Fruit fly (Drosophila melanogaster) whole organism, embryonic: ENCODE results near the gene CG31219.

Experiments
- Asciz ChIP-seq: fragments of 200-800 bp; sonication (Bioruptor generic); optimal IDR thresholded peaks from 2 replicates; lab custom pipeline; 2017; ENCODE audit warnings: missing biosample characterization, mild to moderate bottlenecking, missing genetic modification characterization, missing genetic modification reagents
- Awh ChIP-seq: fragments of 200-800 bp; sonication (Bioruptor generic); IDR thresholded peaks from 2 replicates; pipeline ENCODE4, ENCODE4 v1.3.6; 2022; ENCODE audit warnings: missing biosample characterization, missing genetic modification characterization
- Blimp-1 ChIP-seq: fragments of 200-800 bp; sonication (Bioruptor generic); optimal IDR thresholded peaks from 3 replicates; lab custom pipeline; 2018; ENCODE audit warnings: missing biosample characterization, missing genetic modification characterization, mild to moderate bottlenecking, moderate library complexity, missing genetic modification reagents
- CG10147 ChIP-seq: fragments of 200-800 bp; sonication (Bioruptor generic); optimal IDR thresholded peaks from 2 replicates; lab custom pipeline; 2019; ENCODE audit warnings: missing biosample characterization, mild to moderate bottlenecking, missing genetic modification characterization, moderate library complexity
- CG10274 ChIP-seq: fragments of 200-800 bp; sonication (Bioruptor generic); optimal IDR thresholded peaks from 3 replicates; lab custom pipeline; 2017; ENCODE audit warnings: missing biosample characterization, mild to moderate bottlenecking, missing genetic modification characterization
- CG10543 ChIP-seq: fragments of 200-800 bp; sonication (Bioruptor generic); optimal IDR thresholded peaks from 3 replicates; lab custom pipeline; 2017; ENCODE audit warnings: missing biosample characterization, mild to moderate bottlenecking, missing genetic modification characterization, moderate library complexity
- CG12219 ChIP-seq: fragments of 200-800 bp; sonication (Bioruptor generic); optimal IDR thresholded peaks from 3 replicates; lab custom pipeline; 2018; ENCODE audit warnings: missing biosample characterization, mild to moderate bottlenecking, missing genetic modification characterization
- CG14441 ChIP-seq: fragments of 200-800 bp; sonication (Bioruptor generic); IDR thresholded peaks from 2 replicates; pipeline ENCODE4 v1.3.6; 2022; ENCODE audit warnings: missing biosample characterization, missing genetic modification characterization
- CG1529 ChIP-seq: fragments of 200-800 bp; sonication (Bioruptor generic); optimal IDR thresholded peaks from 3 replicates; lab custom pipeline; 2018; ENCODE audit warnings: missing biosample characterization, missing genetic modification characterization
- CG16779 ChIP-seq: fragments of 200-800 bp; sonication (Bioruptor generic); IDR thresholded peaks from 2 replicates; pipeline ENCODE4 v1.3.6; 2022; ENCODE audit warnings: missing biosample characterization, missing genetic modification characterization
- CG17359 ChIP-seq: fragments of 200-800 bp; sonication (Bioruptor generic); optimal IDR thresholded peaks from 3 replicates; lab custom pipeline; 2018; ENCODE audit warnings: missing biosample characterization, mild to moderate bottlenecking, missing genetic modification characterization, moderate library complexity
- CG17568 ChIP-seq: fragments of 200-800 bp; sonication (Bioruptor generic); optimal IDR thresholded peaks from 2 replicates; lab custom pipeline; 2018; ENCODE audit warnings: missing biosample characterization, mild to moderate bottlenecking, missing genetic modification characterization, moderate library complexity
- CG17802 ChIP-seq: fragments of 200-800 bp; sonication (Bioruptor generic); optimal IDR thresholded peaks from 2 replicates; lab custom pipeline; 2018; ENCODE audit warnings: missing biosample characterization, mild to moderate bottlenecking, missing genetic modification characterization, moderate library complexity
- CG2875 ChIP-seq: fragments of 200-800 bp; sonication (Bioruptor generic); optimal IDR thresholded peaks from 2 replicates; lab custom pipeline; 2017; ENCODE audit warnings: missing biosample characterization, mild to moderate bottlenecking, missing genetic modification characterization, missing genetic modification reagents
- CG31365 ChIP-seq: fragments of 200-800 bp; sonication (Bioruptor generic); optimal IDR thresholded peaks from 2 replicates; lab custom pipeline; 2018; ENCODE audit warnings: missing biosample characterization, mild to moderate bottlenecking, missing genetic modification characterization
- CG34224 ChIP-seq: fragments of 200-800 bp; sonication (Bioruptor generic); IDR thresholded peaks from 3 replicates; pipeline ENCODE4 v1.3.6; 2022; ENCODE audit warnings: missing biosample characterization, missing genetic modification characterization; ENCODE audit not compliant: partially characterized antibody
- CG5180 ChIP-seq: fragments of 200-800 bp; sonication (Bioruptor generic); optimal IDR thresholded peaks from 3 replicates; lab custom pipeline; 2017; ENCODE audit warnings: missing biosample characterization, missing genetic modification characterization, mild to moderate bottlenecking, moderate library complexity, missing genetic modification reagents
- CG5953 ChIP-seq: fragments of 200-800 bp; sonication (Bioruptor generic); IDR thresholded peaks from 2 replicates; pipeline ENCODE4 v1.3.6; 2022; ENCODE audit warnings: missing biosample characterization, missing genetic modification characterization
- CG6683 ChIP-seq: fragments of 200-800 bp; sonication (Bioruptor generic); optimal IDR thresholded peaks from 2 replicates; lab custom pipeline; 2017; ENCODE audit warnings: missing biosample characterization, mild to moderate bottlenecking, missing genetic modification characterization, missing genetic modification reagents
- CG8359 ChIP-seq: fragments of 200-800 bp; sonication (Bioruptor generic); optimal IDR thresholded peaks from 2 replicates; lab custom pipeline; 2017; ENCODE audit warnings: missing biosample characterization, mild to moderate bottlenecking, missing genetic modification characterization, borderline replicate concordance
- CG8765 ChIP-seq: fragments of 200-800 bp; sonication (Bioruptor generic); IDR thresholded peaks from 2 replicates; pipeline ENCODE4 v1.3.6; 2022; ENCODE audit warnings: missing biosample characterization, missing genetic modification characterization
- CkIIα-i1 ChIP-seq: fragments of 200-800 bp; sonication (Bioruptor generic); IDR thresholded peaks from 2 replicates; pipeline ENCODE4 v1.3.6; 2022; ENCODE audit warnings: missing biosample characterization, missing genetic modification characterization
- Dref ChIP-seq: fragments of 200-800 bp; sonication (Bioruptor generic); IDR thresholded peaks from 2 replicates; pipeline ENCODE4 v1.3.6; 2022; ENCODE audit warnings: missing biosample characterization, missing genetic modification characterization
- Eip74EF ChIP-seq, 2 experiments: fragments of 200-800 bp in 1 of 2; fragments of >200 bp in 1 of 2; sonication (Bioruptor generic) in 1 of 2; optimal IDR thresholded peaks; 2 replicates each; lab custom pipeline; 2017 to 2019; ENCODE audit warnings: missing biosample characterization in 2 of 2, missing genetic modification characterization in 2 of 2, mild to moderate bottlenecking in 1 of 2, moderate library complexity in 1 of 2
- HHEX ChIP-seq: fragments of 200-800 bp; sonication (Bioruptor generic); optimal IDR thresholded peaks from 3 replicates; lab custom pipeline; 2017; ENCODE audit warnings: missing biosample characterization, mild to moderate bottlenecking, missing genetic modification characterization, missing genetic modification reagents
- HLH3B ChIP-seq: fragments of 200-800 bp; sonication (Bioruptor generic); IDR thresholded peaks from 2 replicates; pipeline ENCODE4 v1.3.6; 2022; ENCODE audit warnings: missing biosample characterization, missing genetic modification characterization
- Hr51 ChIP-seq, 2 experiments: fragments of 200-800 bp; sonication (Bioruptor generic); optimal IDR thresholded peaks; 2 replicates in 1 of 2; 3 replicates in 1 of 2; lab custom pipeline; 2016 to 2018; ENCODE audit warnings: missing biosample characterization in 2 of 2, missing genetic modification characterization in 2 of 2, mild to moderate bottlenecking in 1 of 2, moderate library complexity in 1 of 2
- Hsf ChIP-seq: fragments of 200-800 bp; sonication (Bioruptor generic); optimal IDR thresholded peaks from 3 replicates; lab custom pipeline; 2016; ENCODE audit warnings: missing biosample characterization, missing genetic modification characterization
- Neu2 ChIP-seq: fragments of 200-800 bp; sonication (Bioruptor generic); optimal IDR thresholded peaks from 3 replicates; lab custom pipeline; 2016; ENCODE audit warnings: missing biosample characterization, missing genetic modification characterization, borderline replicate concordance
- Rfx ChIP-seq: fragments of 200-800 bp; sonication (Bioruptor generic); IDR thresholded peaks from 2 replicates; pipeline ENCODE4 v1.3.6; 2022; ENCODE audit warnings: missing biosample characterization, missing genetic modification characterization
- Sox100B ChIP-seq: fragments of 200-800 bp; sonication (Bioruptor generic); optimal IDR thresholded peaks from 3 replicates; lab custom pipeline; 2018; ENCODE audit warnings: missing biosample characterization, mild to moderate bottlenecking, missing genetic modification characterization
- Sox102F ChIP-seq: fragments of 200-800 bp; sonication (Bioruptor generic); optimal IDR thresholded peaks from 2 replicates; lab custom pipeline; 2018; ENCODE audit warnings: missing biosample characterization, mild to moderate bottlenecking, missing genetic modification characterization, moderate library complexity
- Taf1 ChIP-seq: fragments of 200-800 bp; sonication (Bioruptor generic); IDR thresholded peaks from 2 replicates; pipeline ENCODE4 v1.3.6; 2022; ENCODE audit warnings: missing biosample characterization, missing genetic modification characterization
- bsh ChIP-seq, 2 experiments: fragments of 200-800 bp; sonication (Bioruptor generic); optimal IDR thresholded peaks; 2 replicates each; lab custom pipeline; 2017 to 2018; ENCODE audit warnings: mild to moderate bottlenecking in 2 of 2, missing biosample characterization in 2 of 2, missing genetic modification characterization in 2 of 2, moderate library complexity in 1 of 2
- chn ChIP-seq: fragments of 200-800 bp; sonication (Bioruptor generic); optimal IDR thresholded peaks from 2 replicates; lab custom pipeline; 2016; ENCODE audit warnings: missing biosample characterization, missing genetic modification characterization
- crc ChIP-seq: fragments of 200-800 bp; sonication (Bioruptor generic); optimal IDR thresholded peaks from 2 replicates; lab custom pipeline; 2016; ENCODE audit warnings: missing biosample characterization, missing genetic modification characterization
- croc ChIP-seq: fragments of 200-800 bp; sonication (Bioruptor generic); conservative IDR thresholded peaks from 3 replicates; pipeline ENCODE4 v1.3.6; 2022; ENCODE audit warnings: missing biosample characterization, missing genetic modification characterization
- emc ChIP-seq: fragments of 200-800 bp; sonication (Bioruptor generic); optimal IDR thresholded peaks from 2 replicates; lab custom pipeline; 2016; ENCODE audit warnings: missing biosample characterization, missing genetic modification characterization
- en ChIP-seq: fragments of 200-800 bp; sonication (Bioruptor generic); optimal IDR thresholded peaks from 2 replicates; lab custom pipeline; 2016; ENCODE audit warnings: missing biosample characterization, missing genetic modification characterization
- fd96Cb ChIP-seq: fragments of 200-800 bp; sonication (Bioruptor generic); optimal IDR thresholded peaks from 2 replicates; lab custom pipeline; 2018; ENCODE audit warnings: missing biosample characterization, mild to moderate bottlenecking, missing genetic modification characterization, moderate library complexity
- insv ChIP-seq, 2 experiments: fragments of 200-800 bp; sonication (Bioruptor generic); optimal IDR thresholded peaks; 3 replicates each; lab custom pipeline; 2016 to 2018; ENCODE audit warnings: missing biosample characterization in 2 of 2, missing genetic modification characterization in 2 of 2
- jigr1 ChIP-seq: fragments of 200-800 bp; sonication (Bioruptor generic); IDR thresholded peaks from 3 replicates; pipeline ENCODE4 v1.3.6; 2022; ENCODE audit warnings: missing biosample characterization, missing genetic modification characterization
- kah ChIP-seq: fragments of 200-800 bp; sonication (Bioruptor generic); optimal IDR thresholded peaks from 2 replicates; lab custom pipeline; 2018; ENCODE audit warnings: missing biosample characterization, mild to moderate bottlenecking, missing genetic modification characterization
- mld ChIP-seq: fragments of 200-800 bp; sonication (Bioruptor generic); IDR thresholded peaks from 3 replicates; pipeline ENCODE4 v1.3.6; 2022; ENCODE audit warnings: missing biosample characterization, missing genetic modification characterization; ENCODE audit not compliant: partially characterized antibody
- prd ChIP-seq, 3 experiments: fragments of >200 bp in 2 of 3; fragments of 200-800 bp in 1 of 3; sonication (Bioruptor generic) in 1 of 3; optimal IDR thresholded peaks in 2 of 3; IDR thresholded peaks in 1 of 3; 2 replicates in 2 of 3; 3 replicates in 1 of 3; pipeline versions ENCODE4 v1.3.6 to Lab custom; 2017 to 2022; ENCODE audit warnings: missing biosample characterization in 1 of 3, missing genetic modification characterization in 1 of 3
- sim ChIP-seq: fragments of 200-800 bp; sonication (Bioruptor generic); IDR thresholded peaks from 2 replicates; pipeline ENCODE4 v1.3.6; 2022; ENCODE audit warnings: missing biosample characterization, missing genetic modification characterization
- tll ChIP-seq, 2 experiments: fragments of 200-800 bp in 1 of 2; fragments of >200 bp in 1 of 2; sonication (Bioruptor generic) in 1 of 2; optimal IDR thresholded peaks; 2 replicates each; lab custom pipeline; 2017 to 2019; ENCODE audit warnings: missing biosample characterization in 2 of 2, missing genetic modification characterization in 2 of 2, mild to moderate bottlenecking in 1 of 2, moderate library complexity in 1 of 2
- usp ChIP-seq: fragments of >200 bp; optimal IDR thresholded peaks from 2 replicates; lab custom pipeline; 2017; ENCODE audit warnings: missing biosample characterization, missing genetic modification characterization
- zfh2 ChIP-seq: fragments of 200-800 bp; sonication (Bioruptor generic); optimal IDR thresholded peaks from 2 replicates; lab custom pipeline; 2016; ENCODE audit warnings: missing biosample characterization, missing genetic modification characterization

The CG31219 gene

DNA sequence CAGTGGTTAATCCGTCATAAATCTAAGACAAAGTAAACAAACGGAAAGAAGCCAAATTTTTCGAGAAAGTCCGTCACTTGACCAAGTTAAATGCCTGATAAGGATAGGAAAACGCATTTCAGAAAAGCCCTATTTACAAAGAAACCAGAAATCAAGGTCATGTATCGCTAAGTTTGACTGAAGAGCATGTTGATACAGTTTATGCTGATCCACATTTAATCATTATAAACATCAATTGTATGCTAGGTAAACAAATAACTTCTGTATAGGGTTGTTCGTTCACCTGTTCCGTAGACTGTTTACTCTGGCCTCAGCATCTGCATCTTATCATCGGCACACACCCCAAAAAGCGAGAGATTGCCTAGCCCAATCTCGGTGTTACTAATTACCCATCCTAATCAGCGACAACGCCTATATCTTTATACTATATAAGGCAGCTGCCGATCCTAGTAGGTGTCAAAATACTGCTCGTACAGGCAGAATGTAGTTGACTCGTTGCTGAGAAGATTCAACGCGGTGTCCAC is 37.8 kb upstream of the CG31219 start, which contains the start of gene CG16727 (continued):
- TF ChIP-seq Sox100B (peak; percentile 39), bsh (GFP tag; optimal IDR thresholded peaks at IDR 0.05; lab: Kevin White, UChicago) (no peak), CG10543 (GFP tag; lab: Kevin White, UChicago) (peak; percentile 54), CG8765 (GFP tag; lab: Robert Waterston, UW) (no peak), usp (GFP tag; lab: Kevin White, UChicago) (no peak), jigr1 (GFP tag; lab: Robert Waterston, UW) (no peak), CkIIα-i1 (no peak), Dref (GFP tag; lab: Robert Waterston, UW) (no peak), CG17359 (peak; percentile 36), Asciz (peak; percentile 20), fd96Cb (no peak), CG31365 (tag; lab: Kevin White, UChicago) (peak; percentile 15), Awh (GFP tag; lab: Robert Waterston, UW) (no peak), chn (GFP tag; lab: Kevin White, UChicago) (no peak), CG16779 (no peak), Neu2 (GFP tag; lab: Kevin White, UChicago) (no peak), CG6683 (GFP tag; lab: Kevin White, UChicago) (no peak), CG10274 (GFP tag; lab: Kevin White, UChicago) (no peak), HLH3B (GFP tag; lab: Robert Waterston, UW) (no peak), crc (no peak), tll (GFP tag; optimal IDR thresholded peaks at IDR 0.05; lab: Kevin White, UChicago) (no peak), CG34224 (GFP tag; lab: Robert Waterston, UW) (no peak), kah (GFP tag; lab: Kevin White, UChicago) (no peak), CG5953 (GFP tag; lab: Robert Waterston, UW) (no peak), CG5180 (peak; percentile 33), Rfx (0 out of 2 replicates have a peak, but pooled peaks have one; percentile 12), en (GFP tag; lab: Kevin White, UChicago) (no peak), emc (GFP tag; lab: Kevin White, UChicago) (no peak), zfh2 (GFP tag; lab: Kevin White, UChicago) (no peak), insv (GFP tag; optimal IDR thresholded peaks at IDR 0.05; lab: Kevin White, UChicago) (no peak), CG14441 (GFP tag; lab: Robert Waterston, UW) (no peak), CG10147 (GFP tag; lab: Kevin White, UChicago) (no peak), croc (GFP tag; lab: Robert Waterston, UW) (no peak), CG17802 (tag; lab: Kevin White, UChicago) (no peak), Taf1 (GFP tag; lab: Robert Waterston, UW) (no peak), CG8359 (GFP tag; lab: Kevin White, UChicago) (no peak), sim (no peak), HHEX (GFP tag; lab: Kevin White, UChicago) (peak; percentile 35), CG17568 (GFP tag; lab: Kevin White, UChicago) (peak; percentile 31), Sox102F (no peak), Eip74EF (GFP tag; optimal IDR thresholded peaks at IDR 0.05; lab: Kevin White, UChicago) (no peak), Hsf (GFP tag; lab: Kevin White, UChicago) (no peak), Hr51 (GFP tag; optimal IDR thresholded peaks at IDR 0.05; lab: Kevin White, UChicago) (no peak), Blimp-1 (GFP tag; lab: Kevin White, UChicago) (peak; percentile 21), prd (optimal IDR thresholded peaks at IDR 0.05; lab: Kevin White, UChicago) (no peak), prd (GFP tag; IDR thresholded peaks at IDR 0.05; lab: Robert Waterston, UW) (no peak), CG1529 (GFP tag; lab: Kevin White, UChicago) (no peak), CG12219 (GFP tag; lab: Kevin White, UChicago) (peak; percentile 16), mld (GFP tag; lab: Robert Waterston, UW) (no peak), CG2875 (GFP tag; lab: Kevin White, UChicago) (peak; percentile 18)
